Fruit fly (Drosophila melanogaster) whole organism, prepupa: ENCODE data around the gene bel.

Source experiments
- Blimp-1 ChIP-seq: fragments of 200-800 bp; sonication (Bioruptor generic); optimal IDR thresholded peaks from 3 replicates; lab custom pipeline; 2017; ENCODE audit warnings: missing biosample characterization, missing genetic modification characterization, mild to moderate bottlenecking, moderate library complexity, missing genetic modification reagents
- CG10631 ChIP-seq: fragments of 200-800 bp; sonication (Bioruptor generic); optimal IDR thresholded peaks from 2 replicates; lab custom pipeline; 2016; ENCODE audit warnings: missing biosample characterization, missing genetic modification characterization
- CG10669 ChIP-seq: fragments of 200-800 bp; sonication (Bioruptor generic); optimal IDR thresholded peaks from 3 replicates; lab custom pipeline; 2018; ENCODE audit warnings: missing biosample characterization, mild to moderate bottlenecking, missing genetic modification characterization, moderate library complexity
- CG11294 ChIP-seq: fragments of 200-800 bp; sonication (Bioruptor generic); IDR thresholded peaks from 2 replicates; pipeline ENCODE4 v1.3.6; 2022; ENCODE audit warnings: missing biosample characterization, missing genetic modification characterization
- CG11762 ChIP-seq: fragments of 200-800 bp; sonication (Bioruptor generic); optimal IDR thresholded peaks from 3 replicates; lab custom pipeline; 2016; ENCODE audit warnings: missing biosample characterization, missing genetic modification characterization; ENCODE audit not compliant: insufficient read depth
- CG15336 ChIP-seq: fragments of 200-800 bp; sonication (Bioruptor generic); IDR thresholded peaks from 2 replicates; pipeline ENCODE4 v1.3.6; 2022; ENCODE audit warnings: missing biosample characterization, missing genetic modification characterization
- CG1621 ChIP-seq: fragments of 200-800 bp; sonication (Bioruptor generic); optimal IDR thresholded peaks from 3 replicates; lab custom pipeline; 2018; ENCODE audit warnings: missing biosample characterization, mild to moderate bottlenecking, missing genetic modification characterization
- CG16779 ChIP-seq: fragments of 200-800 bp; sonication (Bioruptor generic); optimal IDR thresholded peaks from 3 replicates; lab custom pipeline; 2017; ENCODE audit warnings: missing biosample characterization, mild to moderate bottlenecking, missing genetic modification characterization
- CG3032 ChIP-seq: fragments of 200-800 bp; optimal IDR thresholded peaks from 2 replicates; lab custom pipeline; 2019; ENCODE audit warnings: missing biosample characterization, mild to moderate bottlenecking, missing genetic modification characterization, moderate library complexity
- CG31627 ChIP-seq: fragments of 200-800 bp; sonication (Bioruptor generic); optimal IDR thresholded peaks from 3 replicates; lab custom pipeline; 2016; ENCODE audit warnings: missing biosample characterization, missing genetic modification characterization
- CG32006 ChIP-seq: fragments of 200-800 bp; sonication (Bioruptor generic); optimal IDR thresholded peaks from 3 replicates; lab custom pipeline; 2017; ENCODE audit warnings: missing biosample characterization, mild to moderate bottlenecking, missing genetic modification characterization
- CG6163 ChIP-seq: fragments of 200-800 bp; sonication (Bioruptor generic); IDR thresholded peaks from 3 replicates; pipeline ENCODE4 v1.3.6; 2022; ENCODE audit warnings: missing biosample characterization, missing genetic modification characterization
- CG6792 ChIP-seq: fragments of 200-800 bp; sonication (Bioruptor generic); optimal IDR thresholded peaks from 3 replicates; lab custom pipeline; 2016; ENCODE audit warnings: missing biosample characterization, missing genetic modification characterization
- CG6808 ChIP-seq: fragments of 200-800 bp; sonication (Bioruptor generic); optimal IDR thresholded peaks from 3 replicates; lab custom pipeline; 2017; ENCODE audit warnings: missing biosample characterization, missing genetic modification characterization, mild to moderate bottlenecking, moderate library complexity, missing genetic modification reagents
- CG6854 ChIP-seq: fragments of 200-800 bp; sonication (Bioruptor generic); optimal IDR thresholded peaks from 2 replicates; lab custom pipeline; 2017; ENCODE audit warnings: missing biosample characterization, mild to moderate bottlenecking, missing genetic modification characterization
- CG7368 ChIP-seq: fragments of 200-800 bp; sonication (Bioruptor generic); optimal IDR thresholded peaks from 3 replicates; lab custom pipeline; 2016; ENCODE audit warnings: missing biosample characterization, missing genetic modification characterization
- CG8119 ChIP-seq: fragments of 200-800 bp; sonication (Bioruptor generic); IDR thresholded peaks from 3 replicates; pipeline ENCODE4 v1.3.6; 2022; ENCODE audit warnings: missing biosample characterization, missing genetic modification characterization
- CG8319 ChIP-seq: fragments of 200-800 bp; sonication (Bioruptor generic); optimal IDR thresholded peaks from 3 replicates; lab custom pipeline; 2016; ENCODE audit warnings: missing biosample characterization, missing genetic modification characterization
- CG8632 ChIP-seq: fragments of 200-800 bp; sonication (Bioruptor generic); optimal IDR thresholded peaks from 3 replicates; lab custom pipeline; 2016; ENCODE audit warnings: missing biosample characterization, missing genetic modification characterization
- CG9139 ChIP-seq: fragments of 200-800 bp; sonication (Bioruptor generic); optimal IDR thresholded peaks from 3 replicates; lab custom pipeline; 2017; ENCODE audit warnings: missing biosample characterization, mild to moderate bottlenecking, missing genetic modification characterization
- Eip75B ChIP-seq: fragments of 200-800 bp; sonication (Bioruptor generic); optimal IDR thresholded peaks from 3 replicates; lab custom pipeline; 2016; ENCODE audit warnings: missing biosample characterization, missing genetic modification characterization
- Eip78C ChIP-seq: fragments of 200-800 bp; sonication (Bioruptor generic); peaks from one replicate; lab custom pipeline; 2016; ENCODE audit warnings: missing biosample characterization, missing genetic modification characterization
- Eip93F ChIP-seq: fragments of 200-800 bp; sonication (Bioruptor generic); optimal IDR thresholded peaks from 2 replicates; lab custom pipeline; 2016; ENCODE audit warnings: missing biosample characterization, mild to moderate bottlenecking, missing genetic modification characterization
- Ets96B ChIP-seq: fragments of 200-800 bp; optimal IDR thresholded peaks from 2 replicates; lab custom pipeline; 2019; ENCODE audit warnings: missing biosample characterization, mild to moderate bottlenecking, missing genetic modification characterization, moderate library complexity
- Hr38 ChIP-seq: sonication (Bioruptor generic); optimal IDR thresholded peaks from 2 replicates; lab custom pipeline; 2016; ENCODE audit warnings: missing biosample characterization, missing genetic modification characterization
- Sox14 ChIP-seq: fragments of 200-800 bp; sonication (Bioruptor generic); optimal IDR thresholded peaks from 3 replicates; lab custom pipeline; 2016; ENCODE audit warnings: missing biosample characterization, missing genetic modification characterization
- achi ChIP-seq: fragments of 200-800 bp; sonication (Bioruptor generic); optimal IDR thresholded peaks from 3 replicates; lab custom pipeline; 2016; ENCODE audit warnings: missing biosample characterization, missing genetic modification characterization
- cyc ChIP-seq: fragments of 200-800 bp; sonication (Bioruptor generic); optimal IDR thresholded peaks from 3 replicates; lab custom pipeline; 2016; ENCODE audit warnings: missing biosample characterization, missing genetic modification characterization
- dac ChIP-seq: fragments of 200-800 bp; sonication (Bioruptor generic); optimal IDR thresholded peaks from 2 replicates; lab custom pipeline; 2017; ENCODE audit warnings: missing biosample characterization, mild to moderate bottlenecking, missing genetic modification characterization
- dsx ChIP-seq: fragments of 200-800 bp; optimal IDR thresholded peaks from 3 replicates; lab custom pipeline; 2019; ENCODE audit warnings: missing biosample characterization, mild to moderate bottlenecking, missing genetic modification characterization, moderate library complexity; ENCODE audit not compliant: poor library complexity, severe bottlenecking
- eg ChIP-seq: fragments of 200-800 bp; sonication (Bioruptor generic); IDR thresholded peaks from 3 replicates; pipeline ENCODE4 v1.3.6; 2022; ENCODE audit warnings: missing biosample characterization, missing genetic modification characterization
- fd59A ChIP-seq: fragments of 200-800 bp; sonication (Bioruptor generic); optimal IDR thresholded peaks from 2 replicates; lab custom pipeline; 2017; ENCODE audit warnings: missing biosample characterization, mild to moderate bottlenecking, missing genetic modification characterization, missing genetic modification reagents
- lz ChIP-seq: fragments of 200-800 bp; sonication (Bioruptor generic); optimal IDR thresholded peaks from 3 replicates; lab custom pipeline; 2016; ENCODE audit warnings: missing biosample characterization, missing genetic modification characterization
- pdm3 ChIP-seq: fragments of 200-800 bp; sonication (Bioruptor generic); optimal IDR thresholded peaks from 3 replicates; lab custom pipeline; 2016; ENCODE audit warnings: missing biosample characterization, missing genetic modification characterization
- salr ChIP-seq, 2 experiments: fragments of 200-800 bp; sonication (Bioruptor generic); optimal IDR thresholded peaks; 3 replicates each; lab custom pipeline; 2016 to 2018; ENCODE audit warnings: missing biosample characterization in 2 of 2, missing genetic modification characterization in 2 of 2, mild to moderate bottlenecking in 1 of 2
- spab ChIP-seq: fragments of 200-800 bp; sonication (Bioruptor generic); optimal IDR thresholded peaks from 2 replicates; lab custom pipeline; 2017; ENCODE audit warnings: missing biosample characterization, mild to moderate bottlenecking, missing genetic modification characterization, missing genetic modification reagents
- svp ChIP-seq: fragments of 200-800 bp; sonication (Bioruptor generic); peaks from one replicate; lab custom pipeline; 2016; ENCODE audit warnings: missing biosample characterization, missing genetic modification characterization
- vri ChIP-seq: fragments of 200-800 bp; sonication (Bioruptor generic); optimal IDR thresholded peaks from 3 replicates; lab custom pipeline; 2016; ENCODE audit warnings: missing biosample characterization, mild to moderate bottlenecking, missing genetic modification characterization

Gene bel

dm6 chr3R:8669029-8669707 lies 8.6 kb upstream of the bel start (continued):
- peak; percentile 94 for TF ChIP-seq CG11294 (GFP tag; lab: Robert Waterston, UW)
- peak; percentile 88 for TF ChIP-seq Blimp-1 (GFP tag; lab: Kevin White, UChicago)
- TF ChIP-seq dac (GFP tag; lab: Kevin White, UChicago): peak; percentile 94
- TF ChIP-seq Eip75B (GFP tag; lab: Kevin White, UChicago): peak; percentile 98
- TF ChIP-seq lz (GFP tag; lab: Kevin White, UChicago): peak; percentile 98
- peak; percentile 97 for TF ChIP-seq CG9139 (GFP tag; lab: Kevin White, UChicago)
- TF ChIP-seq pdm3 (GFP tag; lab: Kevin White, UChicago): peak; percentile 98
- TF ChIP-seq dsx (GFP tag; lab: Kevin White, UChicago): peak; percentile 97
- peak; percentile 98 for TF ChIP-seq CG6792
- peak; percentile 99 for TF ChIP-seq Ets96B (tag; lab: Kevin White, UChicago)
- peak; percentile 94 for TF ChIP-seq CG8319 (GFP tag; lab: Kevin White, UChicago)
- peak; percentile 95 to 96 for TF ChIP-seq salr (GFP tag; optimal IDR thresholded peaks at IDR 0.05; lab: Kevin White, UChicago)
- peak; percentile 98 for TF ChIP-seq svp (GFP tag; lab: Kevin White, UChicago)
- peak; percentile 97 for TF ChIP-seq CG31627 (GFP tag; lab: Kevin White, UChicago)
- TF ChIP-seq CG15336 (GFP tag; lab: Robert Waterston, UW): peak; percentile 99
- TF ChIP-seq Hr38 (GFP tag; lab: Kevin White, UChicago): peak; percentile 64
- TF ChIP-seq CG7368 (GFP tag; lab: Kevin White, UChicago): peak; percentile 98
- peak; percentile 97 for TF ChIP-seq CG16779 (tag; lab: Kevin White, UChicago)
- TF ChIP-seq fd59A: peak; percentile 93
- peak; percentile 98 for TF ChIP-seq CG1621 (tag; lab: Kevin White, UChicago)
- TF ChIP-seq CG3032: peak; percentile 97
- TF ChIP-seq CG6854 (GFP tag; lab: Kevin White, UChicago): peak; percentile 94
- peak; percentile 98 for TF ChIP-seq CG8119
- peak; percentile 95 for TF ChIP-seq CG11762 (GFP tag; lab: Kevin White, UChicago)
- TF ChIP-seq Eip78C (GFP tag; lab: Kevin White, UChicago): peak; percentile 100
- peak; percentile 99 for TF ChIP-seq CG6163 (GFP tag; lab: Robert Waterston, UW)

- no peak for TF ChIP-seq CG10669 (GFP tag; lab: Kevin White, UChicago)
- peak; percentile 63 for TF ChIP-seq svp (GFP tag; lab: Kevin White, UChicago)
- TF ChIP-seq Eip93F (GFP tag; lab: Kevin White, UChicago): peak; percentile 3
- TF ChIP-seq Eip75B (GFP tag; lab: Kevin White, UChicago): no peak
- TF ChIP-seq vri: peak; percentile 81
- peak; percentile 65 for TF ChIP-seq Eip78C (GFP tag; lab: Kevin White, UChicago)
Observed at dm6 chr3R:8668024-8668856, 7.7 kb upstream of the bel start.

dm6 chr3R:8667568-8667967 lies 7.0 kb upstream of the bel start, which contains the start of gene CG8036:
CG8036 (plus strand) TSS chr3R:8667868.
- no peak for TF ChIP-seq achi (GFP tag; lab: Kevin White, UChicago)
- no peak for TF ChIP-seq CG32006 (GFP tag; lab: Kevin White, UChicago)
- TF ChIP-seq lz (GFP tag; lab: Kevin White, UChicago): no peak
- TF ChIP-seq Hr38 (GFP tag; lab: Kevin White, UChicago): no peak
- TF ChIP-seq Eip78C (GFP tag; lab: Kevin White, UChicago): no peak
- TF ChIP-seq CG8319 (GFP tag; lab: Kevin White, UChicago): no peak
- TF ChIP-seq CG9139 (GFP tag; lab: Kevin White, UChicago): no peak
- TF ChIP-seq Sox14 (GFP tag; lab: Kevin White, UChicago): no peak
- TF ChIP-seq spab (GFP tag; lab: Kevin White, UChicago): no peak
- no peak for TF ChIP-seq CG6792
- TF ChIP-seq eg (GFP tag; lab: Robert Waterston, UW): no peak
- no peak for TF ChIP-seq CG10631 (GFP tag; lab: Kevin White, UChicago)
- TF ChIP-seq Ets96B (tag; lab: Kevin White, UChicago): no peak
- no peak for TF ChIP-seq CG11762 (GFP tag; lab: Kevin White, UChicago)
- no peak for TF ChIP-seq CG15336 (GFP tag; lab: Robert Waterston, UW)
- no peak for TF ChIP-seq CG6163 (GFP tag; lab: Robert Waterston, UW)
- TF ChIP-seq CG6808: no peak
- no peak for TF ChIP-seq CG8632
- TF ChIP-seq cyc (GFP tag; lab: Kevin White, UChicago): no peak
- TF ChIP-seq salr (GFP tag; optimal IDR thresholded peaks at IDR 0.05; lab: Kevin White, UChicago): no peak
